Worm (Caenorhabditis elegans): ENCODE results near the gene aat-3.

aat-3 gene

DNA sequence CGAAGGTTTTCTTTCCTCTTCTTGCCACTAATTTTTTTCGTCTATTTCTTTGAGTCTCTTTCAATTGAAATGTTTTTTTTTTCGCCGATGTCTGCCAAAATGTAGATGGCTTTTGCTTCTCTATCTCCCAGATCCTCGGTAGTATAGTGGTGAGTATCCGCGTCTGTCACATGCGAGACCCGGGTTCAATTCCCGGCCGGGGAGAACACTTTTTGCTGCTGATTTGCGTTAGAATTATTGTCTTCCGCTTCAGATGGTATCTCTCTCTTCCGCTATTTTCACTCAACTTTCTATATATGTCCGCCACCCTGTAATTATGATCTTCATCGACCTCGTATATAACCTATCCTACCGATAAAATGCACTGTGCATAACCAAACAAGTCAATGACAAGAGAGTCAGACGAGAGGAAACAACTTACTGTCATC lies 1.4 kb downstream of the aat-3 start (continued):
- peak; percentile 28; the same call in 1 of the 2 replicates for TF ChIP-seq cebp-1 (GFP tag; IDR thresholded peaks at IDR 0.05)
- peak; percentile 75 for TF ChIP-seq cebp-1 (tag; optimal IDR thresholded peaks at IDR 0.05)
- TF ChIP-seq ceh-27 (GFP tag; optimal IDR thresholded peaks at IDR 0.05): peak; percentile 64
- TF ChIP-seq hmg-20 (GFP tag; IDR thresholded peaks at IDR 0.05): 0 out of 2 replicates have a peak, but pooled peaks have one; percentile 26
- no peak for TF ChIP-seq hsf-1 (GFP tag; IDR thresholded peaks at IDR 0.05)
- no peak for TF ChIP-seq ceh-91 (GFP tag; IDR thresholded peaks at IDR 0.05)
- peak; percentile 55 for TF ChIP-seq K11D2.4 (GFP tag; IDR thresholded peaks at IDR 0.05)
- TF ChIP-seq sea-2 (GFP tag; IDR thresholded peaks at IDR 0.05): 0 out of 2 replicates have a peak, but pooled peaks have one; percentile 57
- TF ChIP-seq F22D6.2 (tag; optimal IDR thresholded peaks at IDR 0.05): peak; percentile 41
- TF ChIP-seq D2030.7 (GFP tag; IDR thresholded peaks at IDR 0.05): peak; percentile 58; the same call in 1 of the 2 replicates
- no peak for TF ChIP-seq nfyb-1 (GFP tag; IDR thresholded peaks at IDR 0.05)
- TF ChIP-seq rpc-1 (optimal IDR thresholded peaks at IDR 0.05): peak; percentile 93
- peak; percentile 93 for TF ChIP-seq rpc-1 (tag; optimal IDR thresholded peaks at IDR 0.05)
- TF ChIP-seq akir-1 (GFP tag; optimal IDR thresholded peaks at IDR 0.05): no peak
- no peak for TF ChIP-seq B0019.2 (GFP tag; conservative IDR thresholded peaks at IDR 0.05)
- peak; percentile 29 for TF ChIP-seq ccch-3 (GFP tag; optimal IDR thresholded peaks at IDR 0.05)
- TF ChIP-seq mcd-1 (GFP tag; IDR thresholded peaks at IDR 0.05): 0 out of 2 replicates have a peak, but pooled peaks have one; percentile 46
- TF ChIP-seq hrde-1 (tag; optimal IDR thresholded peaks at IDR 0.05; ENCODE audit: borderline replicate concordance): peak; percentile 70
- TF ChIP-seq madf-6 (GFP tag; IDR thresholded peaks at IDR 0.05): peak; percentile 46
- TF ChIP-seq F57C9.4 (tag; optimal IDR thresholded peaks at IDR 0.05): no peak
- peak; percentile 93 for TF ChIP-seq snpc-1.3 (tag; optimal IDR thresholded peaks at IDR 0.05; ENCODE audit: insufficient read depth)
- TF ChIP-seq hmg-1.2 (GFP tag; IDR thresholded peaks at IDR 0.05): peak; percentile 84
- no peak for TF ChIP-seq F39B2.1 (GFP tag; IDR thresholded peaks at IDR 0.05)
- TF ChIP-seq B0035.1 (tag; optimal IDR thresholded peaks at IDR 0.05): peak; percentile 76
- no peak for TF ChIP-seq Y67H2A.10 (GFP tag; conservative IDR thresholded peaks at IDR 0.05)
- TF ChIP-seq B0261.1 (tag; optimal IDR thresholded peaks at IDR 0.05): peak; percentile 96
- peak; percentile 94 for TF ChIP-seq die-1 (tag; optimal IDR thresholded peaks at IDR 0.05)
- no peak for TF ChIP-seq lsl-1 (GFP tag; optimal IDR thresholded peaks at IDR 0.05)
- TF ChIP-seq sptf-2 (GFP tag; optimal IDR thresholded peaks at IDR 0.05): no peak
- TF ChIP-seq nhr-179 (tag; optimal IDR thresholded peaks at IDR 0.05): peak; percentile 59
- TF ChIP-seq nhr-80 (tag; optimal IDR thresholded peaks at IDR 0.05): peak; percentile 45
- TF ChIP-seq efl-1 (GFP tag; optimal IDR thresholded peaks at IDR 0.05): no peak
- peak; percentile 79 for TF ChIP-seq ztf-18 (tag; optimal IDR thresholded peaks at IDR 0.05)
- peak; percentile 44 for TF ChIP-seq snpc-4 (GFP tag; optimal IDR thresholded peaks at IDR 0.05)
- peak; percentile 56 to 82 (median 69) for TF ChIP-seq snpc-4 (tag; optimal IDR thresholded peaks at IDR 0.05)
- no peak for TF ChIP-seq Y79H2A.3 (GFP tag; conservative IDR thresholded peaks at IDR 0.05)

DNA sequence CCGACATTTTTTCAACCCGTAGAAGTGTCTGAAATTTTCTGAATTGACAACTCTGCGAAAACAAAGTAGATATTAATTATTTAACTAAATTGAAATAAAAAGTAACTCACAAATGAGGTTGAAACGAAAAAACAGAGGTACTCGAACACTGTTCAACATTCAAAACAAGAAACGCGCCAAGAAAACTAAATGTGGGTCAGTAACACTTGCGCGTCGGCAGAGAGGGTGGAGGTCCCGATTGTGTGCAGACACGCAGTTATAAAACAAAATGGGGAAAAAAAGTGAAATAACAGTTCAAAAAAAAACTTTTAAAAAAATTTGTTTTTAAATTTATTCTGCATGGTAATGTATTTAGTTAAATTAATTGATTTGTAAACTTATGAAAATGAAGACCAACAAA lies 7.3 kb downstream of the aat-3 start:
- TF ChIP-seq ceh-27 (GFP tag; optimal IDR thresholded peaks at IDR 0.05) (peak; percentile 2), ztf-18 (tag; optimal IDR thresholded peaks at IDR 0.05) (peak; percentile 87), lsy-27 (tag; optimal IDR thresholded peaks at IDR 0.05; ENCODE audit: borderline replicate concordance, insufficient read depth) (no peak), mes-4 (tag; optimal IDR thresholded peaks at IDR 0.05) (no peak), lin-40 (tag; optimal IDR thresholded peaks at IDR 0.05) (peak; percentile 60), Y53F4B.3 (GFP tag; IDR thresholded peaks at IDR 0.05) (no peak)
